Worm (Caenorhabditis elegans): ENCODE measurements around the gene R02E12.4.

Gene R02E12.4

ce11 chrX:4016113-4016512, 11.0 kb downstream of the R02E12.4 start, which contains the start of gene hrg-1 (continued):
- peak; percentile 81 for TF ChIP-seq K12H6.12 (tag; optimal IDR thresholded peaks at IDR 0.05)
- TF ChIP-seq pbrm-1 (GFP tag; IDR thresholded peaks at IDR 0.05): 0 out of 2 replicates have a peak, but pooled peaks have one; percentile 33
- TF ChIP-seq madf-10 (tag; optimal IDR thresholded peaks at IDR 0.05): peak; percentile 16
- TF ChIP-seq attf-5 (GFP tag; optimal IDR thresholded peaks at IDR 0.05): peak; percentile 41
- no peak for TF ChIP-seq cebp-1 (GFP tag; IDR thresholded peaks at IDR 0.05)
- TF ChIP-seq cebp-1 (tag; optimal IDR thresholded peaks at IDR 0.05): peak; percentile 67
- peak; percentile 85 for TF ChIP-seq nhr-80 (tag; optimal IDR thresholded peaks at IDR 0.05)
- TF ChIP-seq lin-35 (GFP tag; optimal IDR thresholded peaks at IDR 0.05): peak in 1 of 3 experiments; percentile 32

DNA sequence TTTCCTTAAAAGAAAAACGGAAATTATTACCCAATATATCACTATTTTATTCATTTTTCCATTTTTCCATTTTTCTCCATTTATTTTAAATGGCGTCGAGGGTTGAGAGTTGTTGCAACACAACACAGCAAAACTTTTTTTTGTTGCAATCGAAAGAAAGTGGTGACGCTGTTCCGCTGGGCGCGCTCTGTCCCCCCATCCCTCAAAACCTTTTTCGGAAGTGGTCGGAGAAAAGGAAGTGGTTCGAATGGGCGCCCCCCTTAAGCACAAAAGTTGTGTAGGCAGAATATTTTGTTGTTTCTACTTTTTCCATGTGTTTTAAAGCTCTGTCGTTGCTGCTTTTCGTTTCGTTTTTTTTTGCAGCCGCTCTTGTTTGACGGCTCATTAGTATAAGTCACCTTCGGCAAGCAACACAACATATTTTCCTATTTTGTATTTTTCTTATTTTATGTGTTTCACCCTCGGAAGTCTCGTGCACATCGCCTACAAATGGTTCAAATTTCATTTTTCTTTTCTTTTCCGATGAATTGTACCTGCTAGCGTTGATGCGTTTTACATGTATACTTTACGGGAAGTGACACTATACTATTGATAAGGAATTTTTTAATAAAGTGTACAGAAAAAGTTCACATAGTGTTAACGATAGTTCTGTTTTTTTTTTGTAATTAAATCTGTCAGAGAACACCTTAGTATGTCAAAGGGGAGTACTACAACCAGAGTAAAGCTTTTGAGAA, 12.6 kb downstream of the R02E12.4 start:
- TF ChIP-seq dpl-1 (GFP tag; optimal IDR thresholded peaks at IDR 0.05) (no peak), atf-7 (tag; optimal IDR thresholded peaks at IDR 0.05) (no peak), zfh-2 (GFP tag; conservative IDR thresholded peaks at IDR 0.05) (peak; percentile 66), hmg-1.2 (GFP tag; IDR thresholded peaks at IDR 0.05) (0 out of 2 replicates have a peak, but pooled peaks have one; percentile 11), nfyb-1 (GFP tag; IDR thresholded peaks at IDR 0.05) (0 out of 2 replicates have a peak, but pooled peaks have one; percentile 18), F52B5.7 (tag; optimal IDR thresholded peaks at IDR 0.05) (no peak), F33H1.4 (GFP tag; IDR thresholded peaks at IDR 0.05) (no peak)

ce11 chrX:4018566-4019182, 13.6 kb downstream of the R02E12.4 start:
- TF ChIP-seq lag-1 (GFP tag; IDR thresholded peaks at IDR 0.05): no peak
- TF ChIP-seq bed-1 (GFP tag; IDR thresholded peaks at IDR 0.05): no peak
- no peak for TF ChIP-seq Y79H2A.3 (GFP tag; conservative IDR thresholded peaks at IDR 0.05)
- TF ChIP-seq C17E4.6 (GFP tag; IDR thresholded peaks at IDR 0.05): no peak
- TF ChIP-seq lin-54 (GFP tag; optimal IDR thresholded peaks at IDR 0.05): no peak
- TF ChIP-seq let-526 (GFP tag; IDR thresholded peaks at IDR 0.05): 0 out of 2 replicates have a peak, but pooled peaks have one; percentile 30
- TF ChIP-seq hmg-1.2 (GFP tag; IDR thresholded peaks at IDR 0.05): no peak
- TF ChIP-seq ceh-91 (GFP tag; IDR thresholded peaks at IDR 0.05): no peak
- TF ChIP-seq ccch-3 (GFP tag; optimal IDR thresholded peaks at IDR 0.05): no peak
- no peak for TF ChIP-seq B0336.3 (GFP tag; IDR thresholded peaks at IDR 0.05)
- no peak for TF ChIP-seq ceh-27 (GFP tag; optimal IDR thresholded peaks at IDR 0.05)
- TF ChIP-seq nhr-120 (GFP tag; IDR thresholded peaks at IDR 0.05): no peak
- peak; percentile 15 for TF ChIP-seq ZK185.1 (tag; optimal IDR thresholded peaks at IDR 0.05; ENCODE audit: poor library complexity, severe bottlenecking)
- no peak for TF ChIP-seq unc-130 (GFP tag; optimal IDR thresholded peaks at IDR 0.05)
- TF ChIP-seq lin-40 (tag; optimal IDR thresholded peaks at IDR 0.05): peak; percentile 0
- TF ChIP-seq hrde-1 (tag; optimal IDR thresholded peaks at IDR 0.05; ENCODE audit: borderline replicate concordance): no peak
- TF ChIP-seq F23B12.7 (tag; optimal IDR thresholded peaks at IDR 0.05; ENCODE audit: insufficient read depth): peak; percentile 48
- TF ChIP-seq K12H6.12 (tag; optimal IDR thresholded peaks at IDR 0.05): peak; percentile 20
- TF ChIP-seq nhr-80 (tag; optimal IDR thresholded peaks at IDR 0.05): peak; percentile 71
- peak; percentile 77 for TF ChIP-seq cebp-1 (GFP tag; IDR thresholded peaks at IDR 0.05)
- peak; percentile 86 for TF ChIP-seq cebp-1 (tag; optimal IDR thresholded peaks at IDR 0.05)
- no peak for TF ChIP-seq madf-6 (GFP tag; IDR thresholded peaks at IDR 0.05)

DNA sequence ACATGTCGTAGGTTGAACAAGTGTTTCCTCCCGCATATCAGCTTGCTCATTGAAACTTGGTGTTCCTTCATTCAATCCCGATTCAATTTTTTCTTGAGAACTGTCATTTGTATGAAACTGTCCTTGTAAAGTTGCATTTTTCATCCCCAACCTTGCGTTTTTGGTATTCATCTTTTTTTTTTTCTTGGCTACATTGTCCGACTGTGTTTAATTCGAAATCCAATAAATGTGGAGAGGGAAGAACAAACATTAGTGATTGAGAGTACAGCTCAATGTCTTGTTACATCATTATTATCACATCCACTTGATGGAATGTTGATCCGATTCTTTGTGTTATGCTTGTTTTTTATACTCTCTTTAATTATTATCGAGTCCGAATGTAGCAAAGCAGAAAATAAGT, 16.9 kb downstream of the R02E12.4 start, which contains the start of gene acr-10:
Gene acr-10 (plus strand): TSS at position 301 of the 400 bp plus-strand sequence.
- TF ChIP-seq hsf-1 (GFP tag; IDR thresholded peaks at IDR 0.05): no peak
- no peak for TF ChIP-seq ama-1 (optimal IDR thresholded peaks at IDR 0.05)
- no peak for TF ChIP-seq ama-1 (GFP tag; optimal IDR thresholded peaks at IDR 0.05)
- TF ChIP-seq B0261.1 (tag; optimal IDR thresholded peaks at IDR 0.05): no peak
- TF ChIP-seq hmg-1.2 (GFP tag; IDR thresholded peaks at IDR 0.05): no peak
- no peak for TF ChIP-seq egl-18 (GFP tag; IDR thresholded peaks at IDR 0.05)
- TF ChIP-seq D2030.7 (GFP tag; IDR thresholded peaks at IDR 0.05): no peak
- no peak for TF ChIP-seq F57A8.1 (GFP tag; optimal IDR thresholded peaks at IDR 0.05)
- no peak for TF ChIP-seq F10E7.11 (tag; optimal IDR thresholded peaks at IDR 0.05)
- no peak for TF ChIP-seq ztf-28 (GFP tag; IDR thresholded peaks at IDR 0.05)
- TF ChIP-seq Y79H2A.3 (GFP tag; conservative IDR thresholded peaks at IDR 0.05): no peak
- TF ChIP-seq B0035.1 (tag; optimal IDR thresholded peaks at IDR 0.05): no peak
- TF ChIP-seq athp-1 (tag; optimal IDR thresholded peaks at IDR 0.05): no peak

All from whole organism, young adult.